Fruit fly (Drosophila melanogaster): ENCODE measurements around the gene pasi1.

The pasi1 gene

DNA sequence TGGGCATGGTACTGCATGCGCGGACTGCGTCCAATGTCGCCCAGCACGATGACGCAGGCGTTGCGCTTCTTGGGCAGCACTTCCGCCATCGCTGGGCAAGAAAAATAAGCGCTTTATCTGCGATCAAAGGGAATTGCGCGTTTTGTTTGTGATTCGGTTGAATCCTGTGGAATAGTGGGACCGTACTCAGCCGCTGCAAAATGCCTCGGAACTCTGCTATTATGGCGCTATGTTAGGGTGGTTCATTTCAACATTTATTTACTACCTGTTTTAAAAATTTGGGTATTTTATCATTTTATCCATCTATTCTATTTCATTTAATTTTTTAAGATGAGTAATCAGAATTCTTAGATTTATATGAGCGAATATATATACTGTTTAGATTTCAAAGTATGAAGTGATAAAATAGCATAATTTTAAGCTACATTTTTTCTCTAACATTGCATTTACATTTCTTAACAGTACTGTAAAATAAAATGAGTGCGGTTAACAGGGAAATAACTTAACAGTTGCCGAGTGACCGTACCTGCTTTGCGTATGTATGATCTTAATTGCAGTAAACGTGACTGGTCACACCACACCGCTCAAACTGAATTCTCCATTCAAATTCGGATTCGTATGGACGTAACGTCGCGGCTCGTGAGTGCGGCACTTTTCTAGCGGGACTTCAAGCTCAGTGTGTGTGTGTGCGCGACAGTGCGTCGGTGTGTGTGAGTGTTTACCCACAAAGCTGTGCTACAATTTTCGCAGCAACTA is 16.3 kb downstream of the pasi1 start, which contains the start of the genes Alg1 and tinc (continued):
- TF ChIP-seq ind (GFP tag; optimal IDR thresholded peaks at IDR 0.05): peak; percentile 49
- 0 out of 2 replicates have a peak, but pooled peaks have one; percentile 4 for TF ChIP-seq CG11247 (GFP tag; IDR thresholded peaks at IDR 0.05)
- TF ChIP-seq CG4282 (GFP tag; optimal IDR thresholded peaks at IDR 0.05): no peak
- TF ChIP-seq CG8388 (GFP tag; optimal IDR thresholded peaks at IDR 0.05): peak; percentile 59
- no peak for TF ChIP-seq CG3407 (GFP tag; optimal IDR thresholded peaks at IDR 0.05)
- no peak for TF ChIP-seq sna (GFP tag; IDR thresholded peaks at IDR 0.05; ENCODE audit: partially characterized antibody)
- peak; percentile 71 for TF ChIP-seq sens (GFP tag)
- TF ChIP-seq exex (tag; optimal IDR thresholded peaks at IDR 0.05): peak; percentile 46
- no peak; the same call in 1 of the 2 replicates for TF ChIP-seq NFAT (GFP tag; IDR thresholded peaks at IDR 0.05)
- TF ChIP-seq chinmo (GFP tag; IDR thresholded peaks at IDR 0.05; ENCODE audit: partially characterized antibody): no peak
- TF ChIP-seq Oaz (GFP tag; IDR thresholded peaks at IDR 0.05): no peak; the same call in 1 of the 2 replicates
- TF ChIP-seq E2f1 (GFP tag; IDR thresholded peaks at IDR 0.05): peak; percentile 53
- TF ChIP-seq Usf (GFP tag; optimal IDR thresholded peaks at IDR 0.05): no peak
- peak; percentile 43 for TF ChIP-seq oc (tag; optimal IDR thresholded peaks at IDR 0.05)
- peak; percentile 59 for TF ChIP-seq Sox100B (GFP tag; optimal IDR thresholded peaks at IDR 0.05)
- TF ChIP-seq unc-4 (GFP tag; IDR thresholded peaks at IDR 0.05; ENCODE audit: partially characterized antibody): 0 out of 2 replicates have a peak, but pooled peaks have one; percentile 14
- peak; percentile 96 for TF ChIP-seq Myb (GFP tag; optimal IDR thresholded peaks at IDR 0.05)
- no peak for TF ChIP-seq danr (GFP tag; IDR thresholded peaks at IDR 0.05)
- no peak for TF ChIP-seq bigmax (GFP tag; optimal IDR thresholded peaks at IDR 0.05)
- no peak for TF ChIP-seq Rx (GFP tag; IDR thresholded peaks at IDR 0.05)
- TF ChIP-seq Abd-B (GFP tag; optimal IDR thresholded peaks at IDR 0.05): peak; percentile 8
- peak; percentile 68 for TF ChIP-seq D19A (tag; optimal IDR thresholded peaks at IDR 0.05)
- no peak for TF ChIP-seq hb (GFP tag; IDR thresholded peaks at IDR 0.05; ENCODE audit: partially characterized antibody)
- TF ChIP-seq bbx (GFP tag; IDR thresholded peaks at IDR 0.05; ENCODE audit: partially characterized antibody): peak; percentile 54; the same call in 1 of the 2 replicates
- TF ChIP-seq dysf (GFP tag; IDR thresholded peaks at IDR 0.05): peak; percentile 61; the same call in 2 of the 3 replicates
- peak; percentile 80 for TF ChIP-seq E2f2 (GFP tag; IDR thresholded peaks at IDR 0.05)
- TF ChIP-seq CG1603 (tag; optimal IDR thresholded peaks at IDR 0.05): peak; percentile 60
- peak; percentile 53 for TF ChIP-seq CG9437 (GFP tag; optimal IDR thresholded peaks at IDR 0.05)
- TF ChIP-seq CG15601 (tag; optimal IDR thresholded peaks at IDR 0.05): peak; percentile 74
- no peak for TF ChIP-seq Bdp1 (GFP tag; optimal IDR thresholded peaks at IDR 0.05)
- TF ChIP-seq Gsc (GFP tag; IDR thresholded peaks at IDR 0.05): no peak
- TF ChIP-seq Sox102F (GFP tag; optimal IDR thresholded peaks at IDR 0.05): peak; percentile 73
- TF ChIP-seq jigr1 (GFP tag; IDR thresholded peaks at IDR 0.05): no peak
- no peak for TF ChIP-seq CG1647 (GFP tag; optimal IDR thresholded peaks at IDR 0.05)
- TF ChIP-seq abd-A (tag; optimal IDR thresholded peaks at IDR 0.05): no peak
- TF ChIP-seq CG16779 (GFP tag; IDR thresholded peaks at IDR 0.05): peak; percentile 51; the same call in 1 of the 2 replicates
- no peak for TF ChIP-seq CG31388 (GFP tag; optimal IDR thresholded peaks at IDR 0.05)
- peak; percentile 58; the same call in 1 of the 2 replicates for TF ChIP-seq Ptx1 (GFP tag; IDR thresholded peaks at IDR 0.05)
- no peak for TF ChIP-seq CG17802 (tag; optimal IDR thresholded peaks at IDR 0.05)
- TF ChIP-seq Lhr (GFP tag; optimal IDR thresholded peaks at IDR 0.05): peak; percentile 36
- no peak for TF ChIP-seq Nf-YA (GFP tag; IDR thresholded peaks at IDR 0.05)
- TF ChIP-seq CG2678 (tag; optimal IDR thresholded peaks at IDR 0.05): peak; percentile 86
- TF ChIP-seq MESR4 (GFP tag; optimal IDR thresholded peaks at IDR 0.05): peak; percentile 77
- TF ChIP-seq slbo (GFP tag; IDR thresholded peaks at IDR 0.05): peak; percentile 74
- TF ChIP-seq CG10274 (GFP tag; optimal IDR thresholded peaks at IDR 0.05): no peak
- no peak for TF ChIP-seq sisA (GFP tag; IDR thresholded peaks at IDR 0.05)
- TF ChIP-seq pita (GFP tag; optimal IDR thresholded peaks at IDR 0.05): no peak
- TF ChIP-seq phol (tag; optimal IDR thresholded peaks at IDR 0.05): peak; percentile 79
- TF ChIP-seq ranshi (GFP tag; IDR thresholded peaks at IDR 0.05): 0 out of 2 replicates have a peak, but pooled peaks have one; percentile 26

Measured in whole organism, embryonic.